Fruit fly (Drosophila melanogaster) whole organism, pupa: ENCODE results near the gene eEF2.
A peak's percentile ranks its signal among the peaks of the same experiment; 100 is the strongest.

ENCODE experiments used
- CG10348 ChIP-seq: fragments of 200-800 bp; sonication (Bioruptor generic); IDR thresholded peaks from 2 replicates; pipeline ENCODE4 v1.3.6; 2022; ENCODE audit warnings: missing biosample characterization, missing genetic modification characterization
- CG12605 ChIP-seq: fragments of 200-800 bp; sonication (Bioruptor generic); IDR thresholded peaks from 2 replicates; pipeline ENCODE4 v1.3.6; 2022; ENCODE audit warnings: missing biosample characterization, missing genetic modification characterization
- CG13204 ChIP-seq: fragments of 200-800 bp; sonication (Bioruptor generic); optimal IDR thresholded peaks from 2 replicates; lab custom pipeline; 2018; ENCODE audit warnings: missing biosample characterization, mild to moderate bottlenecking, missing genetic modification characterization, moderate library complexity
- CG14655 ChIP-seq: fragments of 200-800 bp; sonication (Bioruptor generic); optimal IDR thresholded peaks from 3 replicates; lab custom pipeline; 2017; ENCODE audit warnings: mild to moderate bottlenecking, missing biosample characterization, missing genetic modification reagents, missing genetic modification characterization
- CG15710 ChIP-seq: fragments of 200-800 bp; sonication (Bioruptor generic); optimal IDR thresholded peaks from 2 replicates; lab custom pipeline; 2018; ENCODE audit warnings: missing biosample characterization, mild to moderate bottlenecking, missing genetic modification characterization, moderate library complexity
- CG17806 ChIP-seq: fragments of 200-800 bp; sonication (Bioruptor generic); optimal IDR thresholded peaks from 2 replicates; lab custom pipeline; 2018; ENCODE audit warnings: missing biosample characterization, mild to moderate bottlenecking, missing genetic modification characterization, moderate library complexity
- CG32121 ChIP-seq: fragments of 200-800 bp; sonication (Bioruptor generic); IDR thresholded peaks from 2 replicates; pipeline ENCODE4 v1.3.6; 2022; ENCODE audit warnings: missing biosample characterization, missing genetic modification characterization
- CG34367 ChIP-seq: fragments of 200-800 bp; sonication (Bioruptor generic); optimal IDR thresholded peaks from 2 replicates; lab custom pipeline; 2018; ENCODE audit warnings: missing biosample characterization, mild to moderate bottlenecking, missing genetic modification characterization
- CG4496 ChIP-seq: fragments of 200-800 bp; sonication (Bioruptor generic); IDR thresholded peaks from 3 replicates; pipeline ENCODE4 v1.3.6; 2022; ENCODE audit warnings: missing biosample characterization, missing genetic modification characterization
- CG8159 ChIP-seq: fragments of 200-800 bp; sonication (Bioruptor generic); optimal IDR thresholded peaks from 3 replicates; lab custom pipeline; 2018; ENCODE audit warnings: missing biosample characterization, mild to moderate bottlenecking, missing genetic modification characterization, moderate library complexity
- CG8301 ChIP-seq: fragments of 200-800 bp; sonication (Bioruptor generic); optimal IDR thresholded peaks from 2 replicates; lab custom pipeline; 2018; ENCODE audit warnings: missing biosample characterization, mild to moderate bottlenecking, missing genetic modification characterization
- CG9948 ChIP-seq: fragments of 200-800 bp; sonication (Bioruptor generic); optimal IDR thresholded peaks from 2 replicates; lab custom pipeline; 2018; ENCODE audit warnings: missing biosample characterization, mild to moderate bottlenecking, missing genetic modification characterization, moderate library complexity
- D1 ChIP-seq: fragments of 200-800 bp; sonication (Bioruptor generic); optimal IDR thresholded peaks from 2 replicates; lab custom pipeline; 2018; ENCODE audit warnings: missing biosample characterization, mild to moderate bottlenecking, missing genetic modification characterization, moderate library complexity
- EcR ChIP-seq: fragments of 200-800 bp; sonication (Bioruptor generic); optimal IDR thresholded peaks from 3 replicates; lab custom pipeline; 2019; ENCODE audit warnings: missing biosample characterization, missing genetic modification characterization, mild to moderate bottlenecking, moderate library complexity, missing genetic modification reagents
- Ets98B ChIP-seq: fragments of 200-800 bp; sonication (Bioruptor generic); IDR thresholded peaks from 2 replicates; pipeline ENCODE4 v1.3.6; 2022; ENCODE audit warnings: missing biosample characterization, missing genetic modification characterization
- Pif1A ChIP-seq: fragments of 200-800 bp; sonication (Bioruptor generic); optimal IDR thresholded peaks from 3 replicates; lab custom pipeline; 2016; ENCODE audit warnings: missing biosample characterization, missing genetic modification characterization
- Pif1B ChIP-seq: fragments of 200-800 bp; sonication (Bioruptor generic); optimal IDR thresholded peaks from 3 replicates; lab custom pipeline; 2016; ENCODE audit warnings: missing biosample characterization, missing genetic modification characterization
- Snoo ChIP-seq: fragments of 200-800 bp; sonication (Bioruptor generic); optimal IDR thresholded peaks from 3 replicates; lab custom pipeline; 2017; ENCODE audit warnings: missing biosample characterization, mild to moderate bottlenecking, missing genetic modification characterization, inconsistent platforms
- fd96Ca ChIP-seq: fragments of 200-800 bp; sonication (Bioruptor generic); IDR thresholded peaks from 3 replicates; pipeline ENCODE4 v1.3.6; 2022; ENCODE audit warnings: missing biosample characterization, missing genetic modification characterization
- gl ChIP-seq: fragments of 200-800 bp; sonication (Bioruptor generic); optimal IDR thresholded peaks from 2 replicates; lab custom pipeline; 2018; ENCODE audit warnings: missing biosample characterization, mild to moderate bottlenecking, missing genetic modification characterization
- rn ChIP-seq: fragments of 200-800 bp; sonication (Bioruptor generic); IDR thresholded peaks from 2 replicates; pipeline ENCODE4 v1.3.6; 2022; ENCODE audit warnings: missing biosample characterization, missing genetic modification characterization

The eEF2 gene

dm6 chr2L:21629814-21630562, 52.0 kb downstream of the eEF2 start, which contains the start of gene Df31:
Df31 (minus strand) TSS chr2L:21629932.
- TF ChIP-seq CG8301 (tag; lab: Kevin White, UChicago) (no peak), CG14655 (GFP tag; lab: Kevin White, UChicago) (peak; percentile 37), Pif1A (GFP tag; lab: Kevin White, UChicago) (peak; percentile 59), CG4496 (GFP tag; lab: Robert Waterston, UW) (no peak; the same call in 1 of the 3 replicates), CG34367 (tag; lab: Kevin White, UChicago) (peak; percentile 28), CG9948 (tag; lab: Kevin White, UChicago) (peak; percentile 0), Pif1B (peak; percentile 38), D1 (peak; percentile 62), EcR (GFP tag; lab: Kevin White, UChicago) (no peak), CG32121 (peak; percentile 20; the same call in 1 of the 2 replicates), CG8159 (tag; lab: Kevin White, UChicago) (peak; percentile 12), Snoo (tag; lab: Kevin White, UChicago) (peak; percentile 48), Ets98B (GFP tag; lab: Robert Waterston, UW) (no peak; the same call in 1 of the 2 replicates), CG17806 (tag; lab: Kevin White, UChicago) (peak; percentile 7)

dm6 chr2L:21629149-21629813, 52.7 kb downstream of the eEF2 start:
- TF ChIP-seq CG13204 (GFP tag; lab: Kevin White, UChicago) (peak; percentile 31), Pif1B (no peak), CG4496 (GFP tag; lab: Robert Waterston, UW) (0 out of 3 replicates have a peak, but pooled peaks have one; percentile 24), D1 (no peak), CG8159 (tag; lab: Kevin White, UChicago) (no peak), CG12605 (GFP tag; lab: Robert Waterston, UW) (no peak), fd96Ca (GFP tag; lab: Robert Waterston, UW) (no peak), rn (GFP tag; lab: Robert Waterston, UW) (no peak), CG10348 (no peak), CG14655 (GFP tag; lab: Kevin White, UChicago) (no peak), CG32121 (peak; percentile 26; the same call in 1 of the 2 replicates), Snoo (tag; lab: Kevin White, UChicago) (no peak), EcR (GFP tag; lab: Kevin White, UChicago) (no peak), CG15710 (tag; lab: Kevin White, UChicago) (no peak), CG8301 (tag; lab: Kevin White, UChicago) (no peak), gl (tag; lab: Kevin White, UChicago) (no peak), CG9948 (tag; lab: Kevin White, UChicago) (no peak), Pif1A (GFP tag; lab: Kevin White, UChicago) (no peak), CG17806 (tag; lab: Kevin White, UChicago) (no peak), Ets98B (GFP tag; lab: Robert Waterston, UW) (peak; percentile 48)

dm6 chr2L:21628533-21628932, 53.4 kb downstream of the eEF2 start:
- no peak for TF ChIP-seq CG13204 (GFP tag; lab: Kevin White, UChicago)
- no peak for TF ChIP-seq CG17806 (tag; lab: Kevin White, UChicago)
- peak; percentile 31; the same call in 1 of the 2 replicates for TF ChIP-seq CG12605 (GFP tag; lab: Robert Waterston, UW)
- TF ChIP-seq gl (tag; lab: Kevin White, UChicago): no peak
- TF ChIP-seq fd96Ca (GFP tag; lab: Robert Waterston, UW): no peak
- no peak for TF ChIP-seq CG15710 (tag; lab: Kevin White, UChicago)
- no peak for TF ChIP-seq Snoo (tag; lab: Kevin White, UChicago)
- TF ChIP-seq Pif1B: no peak
- TF ChIP-seq CG8159 (tag; lab: Kevin White, UChicago): no peak
- TF ChIP-seq CG32121: no peak
- TF ChIP-seq Ets98B (GFP tag; lab: Robert Waterston, UW): no peak
- TF ChIP-seq CG34367 (tag; lab: Kevin White, UChicago): peak; percentile 16
- TF ChIP-seq D1: no peak
- TF ChIP-seq CG4496 (GFP tag; lab: Robert Waterston, UW): peak; percentile 59; the same call in 1 of the 3 replicates
- TF ChIP-seq Pif1A (GFP tag; lab: Kevin White, UChicago): no peak
- peak; percentile 51 for TF ChIP-seq EcR (GFP tag; lab: Kevin White, UChicago)
- no peak for TF ChIP-seq CG10348
- TF ChIP-seq CG8301 (tag; lab: Kevin White, UChicago): no peak
- no peak for TF ChIP-seq CG14655 (GFP tag; lab: Kevin White, UChicago)
- no peak for TF ChIP-seq CG9948 (tag; lab: Kevin White, UChicago)

DNA sequence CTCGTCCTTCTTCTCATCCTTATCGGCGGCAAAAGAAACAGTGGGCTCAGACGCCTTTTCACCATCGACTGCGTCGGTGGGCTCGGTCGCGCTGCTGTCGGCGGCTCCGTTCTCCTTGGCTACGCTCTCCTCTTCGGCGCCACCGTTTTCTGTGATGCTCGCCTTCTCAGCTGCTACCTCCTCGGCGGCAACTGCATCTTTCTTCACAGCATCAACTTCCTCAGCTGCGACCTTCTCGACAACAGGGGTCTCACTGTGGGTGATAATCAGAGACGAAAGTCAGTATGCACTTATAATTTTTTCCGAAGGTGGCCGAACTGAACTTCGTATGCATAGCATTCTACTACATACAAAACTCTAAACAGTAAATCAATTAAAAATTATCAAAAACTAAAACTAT, 54.0 kb downstream of the eEF2 start:
- no peak for TF ChIP-seq rn (GFP tag; lab: Robert Waterston, UW)
- TF ChIP-seq CG14655 (GFP tag; lab: Kevin White, UChicago): no peak
- TF ChIP-seq Pif1A (GFP tag; lab: Kevin White, UChicago): no peak
- no peak for TF ChIP-seq CG34367 (tag; lab: Kevin White, UChicago)
- TF ChIP-seq Ets98B (GFP tag; lab: Robert Waterston, UW): no peak
- TF ChIP-seq CG10348: no peak
- no peak for TF ChIP-seq Pif1B
- no peak for TF ChIP-seq CG4496 (GFP tag; lab: Robert Waterston, UW)
- no peak for TF ChIP-seq gl (tag; lab: Kevin White, UChicago)
- TF ChIP-seq D1: no peak
- TF ChIP-seq CG15710 (tag; lab: Kevin White, UChicago): no peak
- TF ChIP-seq CG8301 (tag; lab: Kevin White, UChicago): no peak
- TF ChIP-seq CG17806 (tag; lab: Kevin White, UChicago): no peak
- no peak for TF ChIP-seq fd96Ca (GFP tag; lab: Robert Waterston, UW)
- no peak for TF ChIP-seq CG13204 (GFP tag; lab: Kevin White, UChicago)
- TF ChIP-seq CG32121: no peak
- TF ChIP-seq CG12605 (GFP tag; lab: Robert Waterston, UW): no peak
- TF ChIP-seq Snoo (tag; lab: Kevin White, UChicago): no peak
